Fruit fly (Drosophila melanogaster): Measurements from ENCODE around the gene EMC4.

EMC4 gene

DNA sequence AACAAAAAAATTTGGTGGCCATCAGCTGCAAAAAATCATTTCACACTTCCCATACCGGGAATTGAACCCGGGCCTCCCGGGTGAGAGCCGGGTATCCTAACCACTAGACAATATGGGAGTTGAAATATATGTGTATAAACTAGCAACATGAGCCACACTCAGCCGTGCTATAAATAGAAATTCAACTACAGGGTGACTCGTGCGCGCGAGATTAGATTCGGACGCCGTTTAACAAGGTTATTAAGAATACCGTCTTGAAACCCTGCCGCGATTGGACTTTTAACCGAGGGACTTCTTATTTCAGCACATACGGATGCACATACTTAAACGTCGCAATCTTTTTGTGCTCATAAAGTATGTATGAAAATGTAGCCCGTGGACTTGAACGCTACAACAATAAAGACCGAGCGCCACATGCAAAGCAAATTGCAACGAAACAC is 20.3 kb downstream of the EMC4 start (continued):
- TF ChIP-seq CG7556 (GFP tag; optimal IDR thresholded peaks at IDR 0.05): no peak
- no peak for TF ChIP-seq Neu2 (GFP tag; optimal IDR thresholded peaks at IDR 0.05; ENCODE audit: borderline replicate concordance)
- TF ChIP-seq hb (GFP tag; IDR thresholded peaks at IDR 0.05; ENCODE audit: partially characterized antibody): peak; percentile 86
- no peak for TF ChIP-seq CG1024 (GFP tag; IDR thresholded peaks at IDR 0.05)
- no peak for TF ChIP-seq CG15479 (GFP tag; optimal IDR thresholded peaks at IDR 0.05)
- no peak for TF ChIP-seq bowl (GFP tag; IDR thresholded peaks at IDR 0.05)
- no peak for TF ChIP-seq odd (GFP tag; optimal IDR thresholded peaks at IDR 0.05)
- TF ChIP-seq Hsf (GFP tag; optimal IDR thresholded peaks at IDR 0.05): no peak
- no peak for TF ChIP-seq Ada2b (GFP tag; IDR thresholded peaks at IDR 0.05)
- peak; percentile 95 for TF ChIP-seq CG16813 (GFP tag; IDR thresholded peaks at IDR 0.05; ENCODE audit: partially characterized antibody)
- no peak for TF ChIP-seq CG31224 (GFP tag; IDR thresholded peaks at IDR 0.05)
- no peak for TF ChIP-seq Chrac-16 (GFP tag; optimal IDR thresholded peaks at IDR 0.05)
- TF ChIP-seq Six4 (GFP tag; optimal IDR thresholded peaks at IDR 0.05): no peak
- no peak for TF ChIP-seq Hr39 (optimal IDR thresholded peaks at IDR 0.05)
- peak; percentile 54; the same call in 2 of the 3 replicates for TF ChIP-seq so (GFP tag; IDR thresholded peaks at IDR 0.05)
- no peak for TF ChIP-seq Hr78 (GFP tag; optimal IDR thresholded peaks at IDR 0.05)
- TF ChIP-seq peb (GFP tag; IDR thresholded peaks at IDR 0.05): no peak
- TF ChIP-seq CG18476 (GFP tag; optimal IDR thresholded peaks at IDR 0.05): no peak
- TF ChIP-seq zen2 (GFP tag; IDR thresholded peaks at IDR 0.05; ENCODE audit: partially characterized antibody): peak; percentile 89; the same call in 2 of the 3 replicates
- TF ChIP-seq HmgD (GFP tag; optimal IDR thresholded peaks at IDR 0.05): no peak
- TF ChIP-seq lilli (GFP tag; optimal IDR thresholded peaks at IDR 0.05): no peak
- TF ChIP-seq br (optimal IDR thresholded peaks at IDR 0.05): no peak
- TF ChIP-seq Dfd (GFP tag; optimal IDR thresholded peaks at IDR 0.05): no peak
- TF ChIP-seq disco-r (GFP tag; optimal IDR thresholded peaks at IDR 0.05): no peak
- TF ChIP-seq Atf3 (GFP tag; optimal IDR thresholded peaks at IDR 0.05): no peak
- no peak for TF ChIP-seq CG14014 (GFP tag; IDR thresholded peaks at IDR 0.05)
- TF ChIP-seq CG18262 (tag; optimal IDR thresholded peaks at IDR 0.05): peak; percentile 4
- no peak for TF ChIP-seq sr (GFP tag; IDR thresholded peaks at IDR 0.05)
- no peak for TF ChIP-seq CG5180 (GFP tag; optimal IDR thresholded peaks at IDR 0.05)
- TF ChIP-seq CG10959 (GFP tag; IDR thresholded peaks at IDR 0.05): no peak
- TF ChIP-seq sisA (GFP tag; IDR thresholded peaks at IDR 0.05): no peak
- no peak for TF ChIP-seq usp (GFP tag; optimal IDR thresholded peaks at IDR 0.05)
- no peak for TF ChIP-seq al (GFP tag; IDR thresholded peaks at IDR 0.05)
- no peak for TF ChIP-seq Antp (GFP tag; optimal IDR thresholded peaks at IDR 0.05)
- no peak for TF ChIP-seq tup (GFP tag; optimal IDR thresholded peaks at IDR 0.05)
- TF ChIP-seq Atf6 (GFP tag; IDR thresholded peaks at IDR 0.05): no peak
- TF ChIP-seq ftz-f1 (GFP tag; optimal IDR thresholded peaks at IDR 0.05): peak; percentile 50

dm6 chr3L:22843094-22843493 is 24.9 kb downstream of the EMC4 start:
- no peak for TF ChIP-seq CG31365 (tag; optimal IDR thresholded peaks at IDR 0.05)
- TF ChIP-seq sug (tag; optimal IDR thresholded peaks at IDR 0.05): no peak
- no peak for TF ChIP-seq CG5245 (GFP tag; optimal IDR thresholded peaks at IDR 0.05)
- no peak for TF ChIP-seq Drgx (GFP tag; IDR thresholded peaks at IDR 0.05)
- TF ChIP-seq CG4854 (GFP tag; optimal IDR thresholded peaks at IDR 0.05): no peak
- no peak for TF ChIP-seq HmgZ (tag; optimal IDR thresholded peaks at IDR 0.05)
- TF ChIP-seq Usf (GFP tag; optimal IDR thresholded peaks at IDR 0.05): no peak
- TF ChIP-seq Dll (GFP tag; IDR thresholded peaks at IDR 0.05; ENCODE audit: partially characterized antibody): 0 out of 4 replicates have a peak, but pooled peaks have one; percentile 36
- peak; percentile 88 for TF ChIP-seq CG16813 (GFP tag; IDR thresholded peaks at IDR 0.05; ENCODE audit: partially characterized antibody)
- TF ChIP-seq gfzf (GFP tag; optimal IDR thresholded peaks at IDR 0.05): no peak
- TF ChIP-seq CG12769 (tag; optimal IDR thresholded peaks at IDR 0.05): no peak
- TF ChIP-seq MBD-R2 (GFP tag; IDR thresholded peaks at IDR 0.05): no peak
- TF ChIP-seq ap (GFP tag; IDR thresholded peaks at IDR 0.05): no peak
- no peak for TF ChIP-seq jigr1 (GFP tag; IDR thresholded peaks at IDR 0.05)
- no peak for TF ChIP-seq C15 (GFP tag; IDR thresholded peaks at IDR 0.05)
- TF ChIP-seq nau (GFP tag; optimal IDR thresholded peaks at IDR 0.05): no peak
- TF ChIP-seq Opbp (GFP tag; IDR thresholded peaks at IDR 0.05; ENCODE audit: partially characterized antibody): peak; percentile 87
- no peak for TF ChIP-seq Meics (GFP tag; optimal IDR thresholded peaks at IDR 0.05)
- no peak for TF ChIP-seq CG9817 (tag; optimal IDR thresholded peaks at IDR 0.05)
